Worm (Caenorhabditis elegans): Measurements from ENCODE around the gene vha-9.

DNA sequence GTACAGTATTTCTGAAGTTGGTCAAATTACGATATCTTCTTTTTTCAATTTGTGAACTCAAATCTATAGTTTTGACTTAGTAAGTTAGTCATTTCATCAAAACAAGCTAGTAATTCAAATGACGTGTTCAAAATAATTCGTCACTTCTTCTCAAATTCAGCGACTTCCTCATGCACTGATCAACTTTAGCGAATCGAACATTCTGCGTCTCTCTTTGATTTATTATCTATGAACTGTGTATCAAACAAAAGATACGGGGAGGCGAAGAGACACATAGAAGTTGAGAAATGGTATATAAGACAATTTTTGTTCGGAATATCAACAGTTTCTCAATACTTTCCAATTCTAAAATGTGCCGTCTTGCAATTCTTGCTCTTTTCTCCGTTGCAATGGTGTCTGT, 8.5 kb upstream of the vha-9 start, which contains the start of gene srlf-34:
- TF ChIP-seq dao-5 (tag; optimal IDR thresholded peaks at IDR 0.05) (no peak), W03F9.2 (tag; optimal IDR thresholded peaks at IDR 0.05) (no peak), him-1 (tag; optimal IDR thresholded peaks at IDR 0.05) (no peak)

All from whole organism, L4/young adult.